Worm (Caenorhabditis elegans) whole organism, L4 larva: ENCODE data around the gene F29A7.6.

Experiments used
- F44E2.7 ChIP-seq: fragments of 200-800 bp; sonication (Bioruptor generic); IDR thresholded peaks from 2 replicates; pipeline ENCODE4 v2.1.2; 2022; ENCODE audit warnings: missing genetic modification characterization, missing compliant biosample characterization
- F49E8.2 ChIP-seq: sonication (generic microtip); optimal IDR thresholded peaks from 2 replicates; lab custom pipeline; 2016; ENCODE audit warnings: missing compliant biosample characterization, mild to moderate bottlenecking, missing genetic modification characterization, borderline replicate concordance
- R02D3.7 ChIP-seq: fragments of 150-350 bp; sonication (generic microtip); optimal IDR thresholded peaks from 3 replicates; lab custom pipeline; 2014; ENCODE audit warnings: missing biosample characterization, missing genetic modification characterization
- T26A8.4 ChIP-seq: fragments of 200-800 bp; sonication (Bioruptor generic); IDR thresholded peaks from 2 replicates; pipeline ENCODE4 v1.3.6; 2022; ENCODE audit warnings: missing genetic modification characterization, missing compliant biosample characterization
- Y5F2A.4 ChIP-seq: fragments of 200-800 bp; sonication (Bioruptor generic); optimal IDR thresholded peaks from 2 replicates; lab custom pipeline; 2018; ENCODE audit warnings: mild to moderate bottlenecking, missing genetic modification characterization, missing compliant biosample characterization
- aly-2 ChIP-seq: sonication (generic microtip); optimal IDR thresholded peaks from 2 replicates; lab custom pipeline; 2018; ENCODE audit warnings: missing biosample characterization, missing genetic modification characterization
- ama-1 ChIP-seq: fragments of 150-350 bp; optimal IDR thresholded peaks from 2 replicates; lab custom pipeline; 2014; ENCODE audit warnings: inconsistent platforms, mixed read lengths
- arid-1 ChIP-seq: fragments of 200-800 bp; sonication (Bioruptor generic); conservative IDR thresholded peaks from 2 replicates; pipeline ENCODE4 v1.3.6; 2022; ENCODE audit warnings: missing genetic modification reagents, missing genetic modification characterization, missing compliant biosample characterization
- attf-4 ChIP-seq: sonication (generic microtip); optimal IDR thresholded peaks from 3 replicates; lab custom pipeline; 2017; ENCODE audit warnings: missing biosample characterization, missing genetic modification characterization
- ceh-32 ChIP-seq: sonication (generic microtip); optimal IDR thresholded peaks from 2 replicates; lab custom pipeline; 2016; ENCODE audit warnings: mild to moderate bottlenecking, missing genetic modification characterization, missing compliant biosample characterization; ENCODE audit not compliant: poor library complexity
- ces-1 ChIP-seq: fragments of 150-350 bp; sonication (generic microtip); optimal IDR thresholded peaks from 4 replicates; lab custom pipeline; 2014; ENCODE audit warnings: missing biosample characterization, missing genetic modification reagents, missing genetic modification characterization
- cey-2 ChIP-seq: sonication (generic microtip); optimal IDR thresholded peaks from 3 replicates; lab custom pipeline; 2017; ENCODE audit warnings: missing genetic modification characterization, mild to moderate bottlenecking, missing compliant biosample characterization, antibody characterized with exemption, borderline replicate concordance; ENCODE audit not compliant: insufficient read depth
- ctbp-1 ChIP-seq: fragments of 200-800 bp; sonication (Bioruptor generic); IDR thresholded peaks from 2 replicates; pipeline ENCODE4 v1.3.6; 2022; ENCODE audit warnings: missing genetic modification reagents, missing genetic modification characterization, missing compliant biosample characterization
- daf-16 ChIP-seq, 3 experiments: sonication (generic microtip); optimal IDR thresholded peaks; 2 replicates each; lab custom pipeline; 2016 to 2017; ENCODE audit warnings: missing genetic modification characterization in 3 of 3, missing genetic modification reagents in 3 of 3, mild to moderate bottlenecking in 2 of 3, missing compliant biosample characterization in 2 of 3, missing biosample characterization in 1 of 3, moderate library complexity in 1 of 3
- daf-8 ChIP-seq: fragments of 200-800 bp; sonication (Bioruptor generic); IDR thresholded peaks from 2 replicates; pipeline ENCODE4 v1.3.6; 2022; ENCODE audit warnings: missing genetic modification characterization, missing compliant biosample characterization
- dpl-1 ChIP-seq: fragments of 150-350 bp; optimal IDR thresholded peaks from 2 replicates; lab custom pipeline; 2014; ENCODE audit warnings: missing biosample characterization, missing genetic modification reagents, missing genetic modification characterization
- egl-27 ChIP-seq: sonication (generic microtip); optimal IDR thresholded peaks from 3 replicates; lab custom pipeline; 2017; ENCODE audit warnings: missing biosample characterization, missing genetic modification reagents, missing genetic modification characterization
- lim-7 ChIP-seq: fragments of 200-800 bp; sonication (Bioruptor generic); IDR thresholded peaks from 2 replicates; pipeline ENCODE4 v1.3.6; 2022; ENCODE audit warnings: missing genetic modification characterization, missing compliant biosample characterization
- lin-15B ChIP-seq: fragments of 150-350 bp; sonication (generic microtip); optimal IDR thresholded peaks from 3 replicates; lab custom pipeline; 2014; ENCODE audit warnings: missing biosample characterization, missing genetic modification characterization
- lin-29 ChIP-seq: fragments of 200-800 bp; sonication (Bioruptor generic); IDR thresholded peaks from 2 replicates; pipeline ENCODE4 v1.3.6; 2022; ENCODE audit warnings: missing genetic modification reagents, missing genetic modification characterization, missing compliant biosample characterization
- lin-38 ChIP-seq: fragments of 200-800 bp; sonication (Bioruptor generic); IDR thresholded peaks from 2 replicates; pipeline ENCODE4 v1.3.6; 2022; ENCODE audit warnings: missing genetic modification reagents, missing genetic modification characterization, missing compliant biosample characterization
- lir-3 ChIP-seq: sonication (generic microtip); optimal IDR thresholded peaks from 2 replicates; lab custom pipeline; 2016; ENCODE audit warnings: mild to moderate bottlenecking, missing genetic modification characterization, missing compliant biosample characterization
- lsy-2 ChIP-seq, 2 experiments: fragments of 150-350 bp in 1 of 2; sonication (generic microtip) in 1 of 2; optimal IDR thresholded peaks; 2 replicates each; lab custom pipeline; 2014 to 2017; ENCODE audit warnings: missing biosample characterization in 2 of 2, missing genetic modification characterization in 2 of 2
- madf-5 ChIP-seq, 2 experiments: fragments of 200-800 bp; sonication (Bioruptor generic); IDR thresholded peaks; 2 replicates each; pipeline ENCODE4 v1.3.6; 2022; ENCODE audit warnings: missing compliant biosample characterization in 2 of 2, missing genetic modification characterization in 2 of 2
- php-3 ChIP-seq: fragments of 200-800 bp; sonication (Bioruptor generic); IDR thresholded peaks from 2 replicates; pipeline ENCODE4 v1.3.6; 2022; ENCODE audit warnings: missing genetic modification reagents, missing genetic modification characterization, missing compliant biosample characterization
- pqm-1 ChIP-seq: sonication (generic microtip); optimal IDR thresholded peaks from 2 replicates; lab custom pipeline; 2017; ENCODE audit warnings: missing biosample characterization, missing genetic modification characterization
- sdz-12 ChIP-seq: fragments of 200-800 bp; sonication (Bioruptor generic); optimal IDR thresholded peaks from 2 replicates; lab custom pipeline; 2018; ENCODE audit warnings: mild to moderate bottlenecking, missing genetic modification characterization, missing compliant biosample characterization
- set-16 ChIP-seq: fragments of 200-800 bp; sonication (Bioruptor generic); IDR thresholded peaks from 2 replicates; pipeline ENCODE4 v1.3.6; 2022; ENCODE audit warnings: missing genetic modification reagents, missing genetic modification characterization, missing compliant biosample characterization
- tag-97 ChIP-seq: fragments of 200-800 bp; sonication (Bioruptor generic); IDR thresholded peaks from 2 replicates; pipeline ENCODE4 v1.3.6; 2022; ENCODE audit warnings: missing genetic modification characterization, missing compliant biosample characterization
- unc-39 ChIP-seq: sonication (generic microtip); optimal IDR thresholded peaks from 2 replicates; lab custom pipeline; 2017; ENCODE audit warnings: missing biosample characterization, missing genetic modification characterization
- unc-62 ChIP-seq, 3 experiments: fragments of 150-350 bp in 1 of 3; sonication (generic microtip); optimal IDR thresholded peaks in 2 of 3; peaks in 1 of 3; 1 replicate in 1 of 3; 2 replicates in 2 of 3; lab custom pipeline; 2014 to 2017; ENCODE audit warnings: missing biosample characterization in 3 of 3, missing genetic modification characterization in 3 of 3, missing genetic modification reagents in 3 of 3, missing genotype in 1 of 3
- zag-1 ChIP-seq: fragments of 150-350 bp; optimal IDR thresholded peaks from 2 replicates; lab custom pipeline; 2014; ENCODE audit warnings: missing biosample characterization, missing genetic modification characterization
- zip-11 ChIP-seq: fragments of 200-800 bp; sonication (Bioruptor generic); IDR thresholded peaks from 2 replicates; pipeline ENCODE4 v1.3.6; 2022; ENCODE audit warnings: missing genetic modification characterization, missing compliant biosample characterization
- zip-2 ChIP-seq: fragments of 150-350 bp; optimal IDR thresholded peaks from 2 replicates; lab custom pipeline; 2014; ENCODE audit warnings: missing biosample characterization, missing genetic modification characterization
- ztf-11 ChIP-seq: fragments of 150-350 bp; optimal IDR thresholded peaks from 2 replicates; lab custom pipeline; 2014; ENCODE audit warnings: missing biosample characterization, missing genetic modification characterization

Gene F29A7.6

ce11 chrII:2780804-2781203, 28.4 kb upstream of the F29A7.6 start:
- TF ChIP-seq set-16 (peak; percentile 50; the same call in 1 of the 2 replicates), unc-62 (GFP tag; optimal IDR thresholded peaks at IDR 0.05 in 1 of 2; lab: Kevin White, UChicago) (peak in 1 of 2 experiments; percentile 56), unc-62 (tag; optimal IDR thresholded peaks at IDR 0.05; lab: Kevin White, UChicago) (no peak), aly-2 (tag; lab: Kevin White, UChicago) (no peak)

- no peak for TF ChIP-seq unc-39 (tag; lab: Kevin White, UChicago)
- TF ChIP-seq daf-8 (GFP tag; lab: Robert Waterston, UW): no peak
- no peak for TF ChIP-seq ama-1 (lab: Kevin White, UChicago)
- no peak for TF ChIP-seq tag-97
- TF ChIP-seq dpl-1 (GFP tag; lab: Kevin White, UChicago): no peak
- TF ChIP-seq pqm-1 (tag; lab: Kevin White, UChicago): no peak
- no peak for TF ChIP-seq T26A8.4 (GFP tag; lab: Robert Waterston, UW)
- no peak for TF ChIP-seq lir-3 (tag; lab: Kevin White, UChicago)
- TF ChIP-seq lin-38 (GFP tag; lab: Robert Waterston, UW): no peak
- no peak for TF ChIP-seq daf-16 (GFP tag; optimal IDR thresholded peaks at IDR 0.05; lab: Kevin White, UChicago)
- no peak for TF ChIP-seq daf-16 (tag; optimal IDR thresholded peaks at IDR 0.05; lab: Kevin White, UChicago)
- no peak for TF ChIP-seq Y5F2A.4 (GFP tag; lab: Kevin White, UChicago)
- no peak for TF ChIP-seq ceh-32 (tag; lab: Kevin White, UChicago)
- TF ChIP-seq F44E2.7 (GFP tag; lab: Robert Waterston, UW): no peak
- TF ChIP-seq zip-2 (tag; lab: Kevin White, UChicago): no peak
- no peak for TF ChIP-seq ces-1 (GFP tag; lab: Kevin White, UChicago)
- no peak for TF ChIP-seq egl-27
- TF ChIP-seq lim-7 (GFP tag; lab: Robert Waterston, UW): no peak
- no peak for TF ChIP-seq arid-1
Measured at ce11 chrII:2779253-2779652, 26.8 kb upstream of the F29A7.6 start, which contains the start of gene F08D12.3. F08D12.3 (plus strand) TSS chrII:2779553.

ce11 chrII:2777846-2778245, 25.4 kb upstream of the F29A7.6 start, which contains the start of gene F08D12.4:
F08D12.4 (plus strand) TSS chrII:2778146.
- no peak for TF ChIP-seq sdz-12 (GFP tag; lab: Kevin White, UChicago)

ce11 chrII:2774904-2775303, 22.5 kb upstream of the F29A7.6 start, which contains the start of gene fbxb-111:
fbxb-111 (minus strand) TSS chrII:2775004.
- TF ChIP-seq F49E8.2 (tag; lab: Kevin White, UChicago) (no peak), lin-29 (GFP tag; lab: Robert Waterston, UW) (no peak), lin-15B (tag; lab: Kevin White, UChicago) (no peak), R02D3.7 (tag; lab: Kevin White, UChicago) (no peak), zag-1 (no peak), zip-11 (no peak), lsy-2 (tag; optimal IDR thresholded peaks at IDR 0.05; lab: Kevin White, UChicago) (no peak), aly-2 (tag; lab: Kevin White, UChicago) (no peak), attf-4 (no peak), madf-5 (GFP tag; IDR thresholded peaks at IDR 0.05; lab: Robert Waterston, UW) (no peak), ctbp-1 (GFP tag; lab: Robert Waterston, UW) (no peak), php-3 (GFP tag; lab: Robert Waterston, UW) (no peak), cey-2 (tag; lab: Kevin White, UChicago) (no peak), ztf-11 (no peak)
